Fruit fly (Drosophila melanogaster) whole organism, wandering third instar larva: Measurements from ENCODE around the gene Indy.

Experiments used
- Abd-B ChIP-seq: fragments of >200 bp; optimal IDR thresholded peaks from 2 replicates; lab custom pipeline; 2017; ENCODE audit warnings: missing biosample characterization, missing genetic modification characterization
- CG32264 ChIP-seq: fragments of 200-800 bp; sonication (Bioruptor generic); optimal IDR thresholded peaks from 2 replicates; lab custom pipeline; 2016; ENCODE audit warnings: missing biosample characterization, missing genetic modification characterization
- CG9705 ChIP-seq: fragments of 200-800 bp; sonication (Bioruptor generic); optimal IDR thresholded peaks from 2 replicates; lab custom pipeline; 2018; ENCODE audit warnings: missing biosample characterization, mild to moderate bottlenecking, missing genetic modification characterization
- CrebA ChIP-seq: fragments of 200-800 bp; sonication (Bioruptor generic); optimal IDR thresholded peaks from 2 replicates; lab custom pipeline; 2016; ENCODE audit warnings: missing biosample characterization, mild to moderate bottlenecking, missing genetic modification characterization, borderline replicate concordance
- Dfd ChIP-seq: fragments of >200 bp; optimal IDR thresholded peaks from 2 replicates; lab custom pipeline; 2017; ENCODE audit warnings: missing biosample characterization, missing genetic modification characterization
- Dif ChIP-seq: fragments of 200-275, 200-300 bp; sonication (Bioruptor generic); optimal IDR thresholded peaks from 2 replicates; lab custom pipeline; 2018; ENCODE audit warnings: missing biosample characterization, missing genetic modification characterization; ENCODE audit not compliant: partially characterized antibody
- GATAd ChIP-seq: sonication (Bioruptor generic); optimal IDR thresholded peaks from 2 replicates; lab custom pipeline; 2016; ENCODE audit warnings: missing biosample characterization, missing genetic modification characterization
- HLH106 ChIP-seq: fragments of 200-800 bp; optimal IDR thresholded peaks from 3 replicates; lab custom pipeline; 2019; ENCODE audit warnings: missing biosample characterization, mild to moderate bottlenecking, missing genetic modification characterization, moderate library complexity
- Hnf4 ChIP-seq: fragments of 200-800 bp; sonication (Bioruptor generic); optimal IDR thresholded peaks from 2 replicates; lab custom pipeline; 2016; ENCODE audit warnings: missing biosample characterization, mild to moderate bottlenecking, missing genetic modification characterization
- Hr78 ChIP-seq: fragments of >200 bp; optimal IDR thresholded peaks from 2 replicates; lab custom pipeline; 2017; ENCODE audit warnings: missing biosample characterization, missing genetic modification characterization
- Hr83 ChIP-seq: fragments of 200-300 bp; sonication (Bioruptor generic); optimal IDR thresholded peaks from 2 replicates; lab custom pipeline; 2016; ENCODE audit warnings: missing biosample characterization, mild to moderate bottlenecking, missing genetic modification characterization, moderate library complexity; ENCODE audit not compliant: poor library complexity, severe bottlenecking
- Jra ChIP-seq: sonication (Bioruptor generic); optimal IDR thresholded peaks from 2 replicates; lab custom pipeline; 2016; ENCODE audit warnings: missing biosample characterization, missing genetic modification characterization
- Mio ChIP-seq: sonication (Bioruptor generic); optimal IDR thresholded peaks from 2 replicates; lab custom pipeline; 2016; ENCODE audit warnings: missing biosample characterization, missing genetic modification characterization
- Myc ChIP-seq: fragments of >200 bp; optimal IDR thresholded peaks from 2 replicates; lab custom pipeline; 2017
- N ChIP-seq: fragments of >200 bp; optimal IDR thresholded peaks from 2 replicates; lab custom pipeline; 2018; ENCODE audit warnings: missing biosample characterization, missing external identifiers, missing genetic modification characterization
- OdsH ChIP-seq: fragments of 200-800 bp; sonication (Bioruptor generic); optimal IDR thresholded peaks from 2 replicates; lab custom pipeline; 2016; ENCODE audit warnings: missing biosample characterization, mild to moderate bottlenecking, missing genetic modification characterization
- Rel ChIP-seq, 2 experiments: fragments of 200-800 bp; sonication (Bioruptor generic) in 1 of 2; optimal IDR thresholded peaks; 2 replicates in 1 of 2; 3 replicates in 1 of 2; lab custom pipeline; 2016 to 2019; ENCODE audit warnings: mild to moderate bottlenecking in 2 of 2, missing biosample characterization in 2 of 2, missing genetic modification characterization in 2 of 2, moderate library complexity in 1 of 2
- Sp1 ChIP-seq: fragments of 200-800 bp; sonication (Bioruptor generic); optimal IDR thresholded peaks from 3 replicates; lab custom pipeline; 2019; ENCODE audit warnings: missing biosample characterization, mild to moderate bottlenecking, missing genetic modification characterization, moderate library complexity
- Vsx2 ChIP-seq: fragments of 200-300, 225-300 bp; sonication (Bioruptor generic); optimal IDR thresholded peaks from 2 replicates; lab custom pipeline; 2018; ENCODE audit warnings: missing biosample characterization, missing genetic modification characterization; ENCODE audit not compliant: partially characterized antibody
- br ChIP-seq: fragments of 200-800 bp; sonication (Bioruptor generic); optimal IDR thresholded peaks from 2 replicates; lab custom pipeline; 2016; ENCODE audit warnings: missing biosample characterization, missing genetic modification characterization
- brk ChIP-seq: fragments of 200-800 bp; sonication (Bioruptor generic); optimal IDR thresholded peaks from 2 replicates; lab custom pipeline; 2016; ENCODE audit warnings: missing biosample characterization, mild to moderate bottlenecking, missing genetic modification characterization
- dl ChIP-seq, 2 experiments: fragments of 175-275, 200-275 bp in 1 of 2; fragments of 200-275 bp in 1 of 2; sonication (Bioruptor generic); optimal IDR thresholded peaks; lab custom pipeline; 2018; ENCODE audit warnings: mild to moderate bottlenecking in 2 of 2, missing biosample characterization in 2 of 2, missing genetic modification characterization in 2 of 2, moderate library complexity in 2 of 2; ENCODE audit not compliant: partially characterized antibody in 2 of 2, insufficient read depth in 1 of 2
- dmrt93B ChIP-seq: fragments of 200-800 bp; sonication (Bioruptor generic); optimal IDR thresholded peaks from 2 replicates; lab custom pipeline; 2018; ENCODE audit warnings: missing biosample characterization, mild to moderate bottlenecking, missing genetic modification characterization
- dsf ChIP-seq: sonication (Bioruptor generic); optimal IDR thresholded peaks from 2 replicates; lab custom pipeline; 2016; ENCODE audit warnings: missing biosample characterization, missing genetic modification characterization, borderline replicate concordance
- ey ChIP-seq: fragments of 200-800 bp; sonication (Bioruptor generic); optimal IDR thresholded peaks from 2 replicates; lab custom pipeline; 2016; ENCODE audit warnings: missing biosample characterization, missing genetic modification characterization
- foxo ChIP-seq, 2 experiments: fragments of 200-800 bp; sonication (Bioruptor generic); optimal IDR thresholded peaks; 2 replicates in 1 of 2; 3 replicates in 1 of 2; lab custom pipeline; 2016 to 2017; ENCODE audit warnings: missing biosample characterization in 2 of 2, missing genetic modification characterization in 2 of 2
- fru ChIP-seq: fragments of 200-800 bp; sonication (Bioruptor generic); optimal IDR thresholded peaks from 3 replicates; lab custom pipeline; 2016; ENCODE audit warnings: missing biosample characterization, mild to moderate bottlenecking, missing genetic modification characterization
- h ChIP-seq: fragments of 200-800 bp; sonication (Bioruptor generic); optimal IDR thresholded peaks from 3 replicates; lab custom pipeline; 2016; ENCODE audit warnings: missing biosample characterization, mild to moderate bottlenecking, missing genetic modification characterization
- jim ChIP-seq: fragments of 175-275, 200-325 bp; sonication (Bioruptor generic); optimal IDR thresholded peaks from 2 replicates; lab custom pipeline; 2016; ENCODE audit warnings: missing biosample characterization, mild to moderate bottlenecking, missing genetic modification characterization
- lola ChIP-seq: fragments of >200 bp; optimal IDR thresholded peaks from 2 replicates; lab custom pipeline; 2017; ENCODE audit warnings: missing biosample characterization, missing genetic modification characterization
- pan ChIP-seq: fragments of >200 bp; optimal IDR thresholded peaks from 2 replicates; lab custom pipeline; 2017
- psq ChIP-seq: fragments of 200-800 bp; sonication (Bioruptor generic); optimal IDR thresholded peaks from 3 replicates; lab custom pipeline; 2017; ENCODE audit warnings: missing biosample characterization, mild to moderate bottlenecking, missing genetic modification characterization, moderate library complexity
- rgr ChIP-seq: fragments of 200-800 bp; sonication (Bioruptor generic); optimal IDR thresholded peaks from 3 replicates; lab custom pipeline; 2016; ENCODE audit warnings: missing biosample characterization, mild to moderate bottlenecking, missing genetic modification characterization
- sage ChIP-seq: fragments of 200-800 bp; sonication (Bioruptor generic); optimal IDR thresholded peaks from 2 replicates; lab custom pipeline; 2016; ENCODE audit warnings: missing biosample characterization, mild to moderate bottlenecking, missing genetic modification characterization
- sv ChIP-seq: fragments of 200-800 bp; sonication (Bioruptor generic); optimal IDR thresholded peaks from 3 replicates; lab custom pipeline; 2016; ENCODE audit warnings: missing biosample characterization, missing genetic modification characterization
- tai ChIP-seq: sonication (Bioruptor generic); optimal IDR thresholded peaks from 2 replicates; lab custom pipeline; 2016; ENCODE audit warnings: missing biosample characterization, missing genetic modification characterization
- usp ChIP-seq: fragments of >200 bp; optimal IDR thresholded peaks from 2 replicates; lab custom pipeline; 2017; ENCODE audit warnings: missing biosample characterization, missing genetic modification characterization
- woc ChIP-seq: sonication (Bioruptor generic); optimal IDR thresholded peaks from 2 replicates; lab custom pipeline; 2016; ENCODE audit warnings: missing biosample characterization, mild to moderate bottlenecking, missing genetic modification characterization

Indy gene

DNA sequence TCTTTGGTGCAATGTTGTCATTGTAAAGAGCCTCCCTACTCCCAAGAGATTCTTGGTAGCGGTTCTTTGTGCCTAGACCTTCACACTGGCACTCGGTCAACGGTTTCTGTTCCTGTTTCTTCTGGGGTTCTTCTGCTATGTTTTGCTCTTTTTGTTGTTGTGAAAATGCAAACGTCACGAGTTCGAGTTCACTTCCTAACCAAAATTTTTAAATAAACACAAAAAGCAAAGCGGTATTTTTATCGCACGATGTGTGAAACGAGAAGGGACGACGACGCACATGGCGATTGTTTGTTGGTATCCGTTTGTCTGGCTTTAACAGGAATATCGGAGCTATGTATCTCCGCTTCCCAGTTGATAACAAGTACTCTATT is 6.1 kb downstream of the Indy start:
- TF ChIP-seq tai (GFP tag; lab: Kevin White, UChicago): no peak
- TF ChIP-seq CrebA (GFP tag; lab: Kevin White, UChicago): no peak
- no peak for TF ChIP-seq Hr78 (GFP tag; lab: Kevin White, UChicago)
- TF ChIP-seq CG9705: no peak
- no peak for TF ChIP-seq Dfd (GFP tag; lab: Kevin White, UChicago)
- no peak for TF ChIP-seq Sp1 (GFP tag; lab: Kevin White, UChicago)
- no peak for TF ChIP-seq jim (GFP tag; lab: Kevin White, UChicago)

DNA sequence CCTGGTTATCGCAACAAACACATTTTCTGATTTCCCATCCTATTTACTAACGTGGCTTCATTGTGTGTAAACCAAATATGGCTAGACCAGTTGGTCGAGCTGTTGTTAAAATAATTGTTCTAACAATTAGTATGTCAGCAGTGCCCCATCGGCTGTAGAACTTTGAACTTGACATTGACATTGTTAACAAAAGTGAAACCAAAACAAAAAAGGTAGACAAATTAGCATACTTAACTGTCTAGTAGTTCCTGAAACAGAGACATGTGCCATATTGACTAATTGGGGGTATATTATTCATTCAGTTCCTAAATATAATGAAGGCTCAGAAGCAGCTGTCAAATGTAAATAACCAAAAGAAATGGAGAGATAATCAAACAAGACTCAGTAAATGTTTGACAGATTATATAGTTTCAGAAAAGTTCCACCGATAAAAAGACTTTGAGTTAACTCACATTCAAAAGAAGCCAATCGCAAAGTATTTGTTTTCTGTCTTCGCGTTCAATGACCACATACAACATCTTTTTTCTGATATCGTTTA is 8.3 kb downstream of the Indy start:
- TF ChIP-seq usp (GFP tag; lab: Kevin White, UChicago): no peak
- no peak for TF ChIP-seq CrebA (GFP tag; lab: Kevin White, UChicago)
- no peak for TF ChIP-seq Dfd (GFP tag; lab: Kevin White, UChicago)
- no peak for TF ChIP-seq Vsx2 (GFP tag; lab: Kevin White, UChicago)
- TF ChIP-seq brk (GFP tag; lab: Kevin White, UChicago): no peak

DNA sequence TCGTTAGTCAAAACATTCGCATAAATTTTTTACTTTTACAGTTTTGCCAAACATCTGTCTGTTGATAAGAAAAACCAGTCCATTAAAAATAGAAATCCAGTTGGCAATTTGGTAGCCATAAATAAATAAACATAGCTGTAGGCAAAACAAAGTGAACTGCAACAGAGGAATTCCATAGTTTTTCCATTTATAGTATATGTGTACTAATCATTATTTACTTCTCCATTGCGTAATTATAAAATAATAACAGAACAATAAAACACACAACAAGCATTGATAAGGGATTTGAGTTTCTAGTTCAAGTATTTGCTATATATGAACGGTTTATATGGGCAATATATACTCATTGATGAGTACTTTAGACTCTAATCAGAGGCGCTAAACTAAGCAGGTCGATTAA is 9.4 kb downstream of the Indy start:
- TF ChIP-seq Mio (GFP tag; lab: Kevin White, UChicago) (no peak), sv (no peak), jim (GFP tag; lab: Kevin White, UChicago) (no peak), Abd-B (no peak), CG32264 (GFP tag; lab: Kevin White, UChicago) (no peak), Myc (lab: Kevin White, UChicago) (no peak), usp (GFP tag; lab: Kevin White, UChicago) (no peak), CG9705 (no peak)

DNA sequence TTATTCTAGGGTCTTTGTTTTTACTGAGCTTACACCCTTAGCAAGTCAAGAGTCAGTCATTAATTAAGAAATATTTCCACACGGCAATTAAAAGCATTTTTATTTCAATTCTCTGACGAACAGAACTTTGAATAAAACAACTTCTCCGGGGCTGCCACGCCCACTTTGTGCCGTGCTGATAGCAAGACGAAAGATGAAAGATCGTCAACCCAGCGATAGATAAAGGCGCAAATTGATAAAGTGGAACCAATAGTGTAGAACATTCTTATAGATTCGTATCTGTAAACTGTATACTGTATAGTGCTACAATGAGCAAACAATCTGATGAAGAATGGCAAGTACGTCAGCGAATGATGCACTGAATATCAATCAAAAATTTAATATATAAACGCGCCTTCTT is 11.1 kb downstream of the Indy start:
- TF ChIP-seq Rel (GFP tag; optimal IDR thresholded peaks at IDR 0.05; lab: Kevin White, UChicago) (no peak), Rel (tag; optimal IDR thresholded peaks at IDR 0.05; lab: Kevin White, UChicago) (no peak), rgr (GFP tag; lab: Kevin White, UChicago) (no peak), HLH106 (tag; lab: Kevin White, UChicago) (no peak), Hr83 (GFP tag; lab: Kevin White, UChicago) (no peak), ey (no peak), h (no peak), brk (GFP tag; lab: Kevin White, UChicago) (no peak)

DNA sequence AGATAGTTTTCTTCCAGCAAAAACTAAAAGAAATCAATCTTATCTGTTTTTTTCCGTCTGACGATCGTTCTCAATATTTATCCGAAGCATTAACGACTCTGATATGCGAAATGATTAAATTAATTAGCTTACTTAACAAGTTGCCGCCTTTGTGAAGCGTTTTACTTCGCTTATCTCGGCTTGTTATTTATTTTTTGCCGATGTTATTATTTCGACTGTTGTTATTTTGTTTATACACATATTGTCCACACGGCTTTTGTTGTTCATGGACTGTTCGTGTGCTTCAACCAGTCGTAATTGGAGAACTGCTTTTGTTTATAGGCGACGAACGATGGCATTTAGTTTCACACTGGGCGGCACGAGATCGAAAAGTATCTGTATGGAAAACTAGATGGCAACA is 12.8 kb downstream of the Indy start:
- no peak for TF ChIP-seq Jra
- no peak for TF ChIP-seq dmrt93B (GFP tag; lab: Kevin White, UChicago)
- peak; percentile 1 for TF ChIP-seq rgr (GFP tag; lab: Kevin White, UChicago)
- peak; percentile 25 for TF ChIP-seq OdsH (GFP tag; lab: Kevin White, UChicago)
- peak; percentile 42 for TF ChIP-seq Hr83 (GFP tag; lab: Kevin White, UChicago)
- no peak for TF ChIP-seq lola (GFP tag; lab: Kevin White, UChicago)
- peak; percentile 24 for TF ChIP-seq h
- no peak for TF ChIP-seq Abd-B
- no peak for TF ChIP-seq Dif (GFP tag; lab: Kevin White, UChicago)
- TF ChIP-seq Myc (lab: Kevin White, UChicago): no peak
- TF ChIP-seq N: no peak
- TF ChIP-seq sage: peak; percentile 30
- no peak for TF ChIP-seq ey
- TF ChIP-seq sv: no peak
- no peak for TF ChIP-seq brk (GFP tag; lab: Kevin White, UChicago)
- no peak for TF ChIP-seq Dfd (GFP tag; lab: Kevin White, UChicago)
- TF ChIP-seq Mio (GFP tag; lab: Kevin White, UChicago): no peak
- no peak for TF ChIP-seq Hr78 (GFP tag; lab: Kevin White, UChicago)
- no peak for TF ChIP-seq foxo (GFP tag; optimal IDR thresholded peaks at IDR 0.05; lab: Kevin White, UChicago)
- TF ChIP-seq woc: no peak
- TF ChIP-seq GATAd (GFP tag; lab: Kevin White, UChicago): no peak
- TF ChIP-seq psq (GFP tag; lab: Kevin White, UChicago): no peak
- TF ChIP-seq tai (GFP tag; lab: Kevin White, UChicago): peak; percentile 62
- TF ChIP-seq Rel (GFP tag; optimal IDR thresholded peaks at IDR 0.05; lab: Kevin White, UChicago): no peak
- no peak for TF ChIP-seq Rel (tag; optimal IDR thresholded peaks at IDR 0.05; lab: Kevin White, UChicago)
- TF ChIP-seq fru: no peak
- no peak for TF ChIP-seq CrebA (GFP tag; lab: Kevin White, UChicago)
- no peak for TF ChIP-seq HLH106 (tag; lab: Kevin White, UChicago)
- TF ChIP-seq dsf: no peak
- TF ChIP-seq Vsx2 (GFP tag; lab: Kevin White, UChicago): peak; percentile 64
- peak; percentile 30 for TF ChIP-seq br (GFP tag; lab: Kevin White, UChicago)
- TF ChIP-seq usp (GFP tag; lab: Kevin White, UChicago): no peak
- TF ChIP-seq pan (lab: Kevin White, UChicago): no peak
- no peak for TF ChIP-seq dl (GFP tag; optimal IDR thresholded peaks at IDR 0.05; lab: Kevin White, UChicago; ENCODE audit: insufficient read depth in 1 of 2, partially characterized antibody in 2 of 2)
- TF ChIP-seq Hnf4 (GFP tag; lab: Kevin White, UChicago): no peak
- TF ChIP-seq CG32264 (GFP tag; lab: Kevin White, UChicago): no peak
- no peak for TF ChIP-seq jim (GFP tag; lab: Kevin White, UChicago)
- no peak for TF ChIP-seq CG9705
